Worm (Caenorhabditis elegans) whole organism, late embryonic: ENCODE data around the gene hid-1.

Experiments used
- ceh-34 ChIP-seq: sonication (generic microtip); optimal IDR thresholded peaks from 2 replicates; lab custom pipeline; 2016; ENCODE audit warnings: mild to moderate bottlenecking, missing genetic modification characterization, missing compliant biosample characterization
- ceh-6 ChIP-seq: fragments of 200-800 bp; sonication (Bioruptor generic); optimal IDR thresholded peaks from 2 replicates; lab custom pipeline; 2018; ENCODE audit warnings: mild to moderate bottlenecking, missing genetic modification characterization, missing compliant biosample characterization
- hlh-8 ChIP-seq: sonication (generic microtip); optimal IDR thresholded peaks from 2 replicates; lab custom pipeline; 2016; ENCODE audit warnings: missing genotype, missing genetic modification characterization, missing compliant biosample characterization

- TF ChIP-seq ceh-6 (no peak), hlh-8 (tag; lab: Kevin White, UChicago) (no peak), ceh-34 (no peak)
Observed at ce11 chrX:2506738-2507137, 17.9 kb downstream of the hid-1 start.
